Fruit fly (Drosophila melanogaster): ENCODE data around the gene CG3386.

Gene CG3386

dm6 chr3L:641436-641835 is 40.8 kb downstream of the CG3386 start:
- no peak for TF ChIP-seq CG14711 (tag; optimal IDR thresholded peaks at IDR 0.05)
- no peak for TF ChIP-seq toe (GFP tag; optimal IDR thresholded peaks at IDR 0.05)
- TF ChIP-seq Mnt (GFP tag; optimal IDR thresholded peaks at IDR 0.05), result no peak
- TF ChIP-seq kay (GFP tag; ENCODE audit: borderline replicate concordance), result no peak
- no peak for TF ChIP-seq CG33017 (tag; optimal IDR thresholded peaks at IDR 0.05)
- TF ChIP-seq tj (GFP tag; optimal IDR thresholded peaks at IDR 0.05), result no peak
- no peak for TF ChIP-seq cnc (optimal IDR thresholded peaks at IDR 0.05)
- no peak for TF ChIP-seq Crg-1 (GFP tag; optimal IDR thresholded peaks at IDR 0.05)
- TF ChIP-seq CG7101 (tag; optimal IDR thresholded peaks at IDR 0.05), result no peak
- no peak for TF ChIP-seq Hr96 (GFP tag; optimal IDR thresholded peaks at IDR 0.05)
- TF ChIP-seq ovo (GFP tag; optimal IDR thresholded peaks at IDR 0.05), result no peak
- no peak for TF ChIP-seq pad (GFP tag; optimal IDR thresholded peaks at IDR 0.05)
- TF ChIP-seq bab1 (GFP tag; optimal IDR thresholded peaks at IDR 0.05), result no peak
- TF ChIP-seq CG5204 (GFP tag; optimal IDR thresholded peaks at IDR 0.05), result no peak
- no peak for TF ChIP-seq CG12768 (GFP tag; optimal IDR thresholded peaks at IDR 0.05)
- TF ChIP-seq CG11617 (GFP tag; optimal IDR thresholded peaks at IDR 0.05), result no peak

dm6 chr3L:640324-640974 is 41.8 kb downstream of the CG3386 start:
- TF ChIP-seq bab1 (GFP tag; optimal IDR thresholded peaks at IDR 0.05) (peak; percentile 79), cnc (optimal IDR thresholded peaks at IDR 0.05) (no peak), toe (GFP tag; optimal IDR thresholded peaks at IDR 0.05) (no peak), Clk (GFP tag; optimal IDR thresholded peaks at IDR 0.05) (no peak), CG12768 (GFP tag; optimal IDR thresholded peaks at IDR 0.05) (no peak), pad (GFP tag; optimal IDR thresholded peaks at IDR 0.05) (peak; percentile 81), CG33017 (tag; optimal IDR thresholded peaks at IDR 0.05) (no peak), Hr96 (GFP tag; optimal IDR thresholded peaks at IDR 0.05) (peak; percentile 56), ovo (GFP tag; optimal IDR thresholded peaks at IDR 0.05) (peak; percentile 81), Mnt (GFP tag; optimal IDR thresholded peaks at IDR 0.05) (peak; percentile 32), CG1620 (GFP tag; optimal IDR thresholded peaks at IDR 0.05) (peak; percentile 67), CG7101 (tag; optimal IDR thresholded peaks at IDR 0.05) (peak; percentile 69), CG14711 (tag; optimal IDR thresholded peaks at IDR 0.05) (peak; percentile 72), kay (GFP tag; ENCODE audit: borderline replicate concordance) (no peak), CG11617 (GFP tag; optimal IDR thresholded peaks at IDR 0.05) (peak; percentile 62), CG5204 (GFP tag; optimal IDR thresholded peaks at IDR 0.05) (no peak), cic (GFP tag; optimal IDR thresholded peaks at IDR 0.05) (no peak), CG7045 (GFP tag; optimal IDR thresholded peaks at IDR 0.05) (no peak), Crg-1 (GFP tag; optimal IDR thresholded peaks at IDR 0.05) (peak; percentile 22), tj (GFP tag; optimal IDR thresholded peaks at IDR 0.05) (peak; percentile 97)

- TF ChIP-seq pad (GFP tag; optimal IDR thresholded peaks at IDR 0.05) (peak; percentile 39), cic (GFP tag; optimal IDR thresholded peaks at IDR 0.05) (no peak)
Observed at dm6 chr3L:639460-640103, 42.7 kb downstream of the CG3386 start.

- TF ChIP-seq CG5204 (GFP tag; optimal IDR thresholded peaks at IDR 0.05), result no peak
- TF ChIP-seq CG14711 (tag; optimal IDR thresholded peaks at IDR 0.05), result no peak
- TF ChIP-seq cic (GFP tag; optimal IDR thresholded peaks at IDR 0.05), result no peak
- no peak for TF ChIP-seq Crg-1 (GFP tag; optimal IDR thresholded peaks at IDR 0.05)
- peak; percentile 72 for TF ChIP-seq kay (GFP tag; ENCODE audit: borderline replicate concordance)
- TF ChIP-seq Hr96 (GFP tag; optimal IDR thresholded peaks at IDR 0.05), result peak; percentile 16
Observed at dm6 chr3L:638757-639353, 43.4 kb downstream of the CG3386 start.

- TF ChIP-seq Clk (GFP tag; optimal IDR thresholded peaks at IDR 0.05), result no peak
- peak; percentile 73 for TF ChIP-seq cic (GFP tag; optimal IDR thresholded peaks at IDR 0.05)
- no peak for TF ChIP-seq CG1620 (GFP tag; optimal IDR thresholded peaks at IDR 0.05)
- peak; percentile 26 for TF ChIP-seq kay (GFP tag; ENCODE audit: borderline replicate concordance)
- TF ChIP-seq bab1 (GFP tag; optimal IDR thresholded peaks at IDR 0.05), result no peak
- TF ChIP-seq CG7045 (GFP tag; optimal IDR thresholded peaks at IDR 0.05), result no peak
- TF ChIP-seq CG12768 (GFP tag; optimal IDR thresholded peaks at IDR 0.05), result no peak
- TF ChIP-seq ovo (GFP tag; optimal IDR thresholded peaks at IDR 0.05), result no peak
- TF ChIP-seq pad (GFP tag; optimal IDR thresholded peaks at IDR 0.05), result no peak
- peak; percentile 63 for TF ChIP-seq Mnt (GFP tag; optimal IDR thresholded peaks at IDR 0.05)
- TF ChIP-seq CG33017 (tag; optimal IDR thresholded peaks at IDR 0.05), result no peak
- TF ChIP-seq CG5204 (GFP tag; optimal IDR thresholded peaks at IDR 0.05), result peak; percentile 2
- TF ChIP-seq cnc (optimal IDR thresholded peaks at IDR 0.05), result no peak
- TF ChIP-seq CG7101 (tag; optimal IDR thresholded peaks at IDR 0.05), result no peak
- TF ChIP-seq CG11617 (GFP tag; optimal IDR thresholded peaks at IDR 0.05), result no peak
- no peak for TF ChIP-seq Hr96 (GFP tag; optimal IDR thresholded peaks at IDR 0.05)
- no peak for TF ChIP-seq tj (GFP tag; optimal IDR thresholded peaks at IDR 0.05)
- no peak for TF ChIP-seq CG14711 (tag; optimal IDR thresholded peaks at IDR 0.05)
Observed at dm6 chr3L:638031-638414, 44.2 kb downstream of the CG3386 start.

All from whole organism, adult.